Fruit fly (Drosophila melanogaster) whole organism, embryonic: Measurements from ENCODE around the gene SmydA-2.
A peak's percentile ranks its signal among the peaks of the same experiment; 100 is the strongest.

Experiments
- ATbp ChIP-seq: fragments of 200-800 bp; sonication (Bioruptor generic); optimal IDR thresholded peaks from 2 replicates; lab custom pipeline; 2017; ENCODE audit warnings: missing biosample characterization, mild to moderate bottlenecking, missing genetic modification characterization, missing genetic modification reagents
- Ada2b ChIP-seq: fragments of 200-800 bp; sonication (Bioruptor generic); IDR thresholded peaks from 2 replicates; pipeline ENCODE4 v1.3.6; 2022; ENCODE audit warnings: missing biosample characterization, missing genetic modification characterization
- CG10209 ChIP-seq: fragments of 200-800 bp; sonication (Bioruptor generic); optimal IDR thresholded peaks from 3 replicates; lab custom pipeline; 2017; ENCODE audit warnings: missing biosample characterization, mild to moderate bottlenecking, missing genetic modification characterization, missing genetic modification reagents
- CG10366 ChIP-seq: fragments of 200-800 bp; sonication (Bioruptor generic); IDR thresholded peaks from 2 replicates; pipeline ENCODE4 v1.3.6; 2022; ENCODE audit warnings: missing biosample characterization, missing genetic modification characterization
- CG11695 ChIP-seq: fragments of 200-800 bp; sonication (Bioruptor generic); IDR thresholded peaks from 3 replicates; pipeline ENCODE4 v1.3.6; 2022; ENCODE audit warnings: missing biosample characterization, missing genetic modification characterization
- CG12942 ChIP-seq: fragments of 200-800 bp; sonication (Bioruptor generic); optimal IDR thresholded peaks from 3 replicates; lab custom pipeline; 2016; ENCODE audit warnings: missing biosample characterization, missing genetic modification characterization
- CG13296 ChIP-seq: fragments of 200-800 bp; sonication (Bioruptor generic); optimal IDR thresholded peaks from 3 replicates; lab custom pipeline; 2018; ENCODE audit warnings: missing biosample characterization, mild to moderate bottlenecking, missing genetic modification characterization
- CG2116 ChIP-seq: fragments of 200-800 bp; sonication (Bioruptor generic); optimal IDR thresholded peaks from 3 replicates; lab custom pipeline; 2018; ENCODE audit warnings: missing biosample characterization, mild to moderate bottlenecking, missing genetic modification characterization
- CG2889 ChIP-seq: fragments of 200-800 bp; sonication (Bioruptor generic); IDR thresholded peaks from 3 replicates; pipeline ENCODE4 v1.3.6; 2022; ENCODE audit warnings: missing biosample characterization, missing genetic modification characterization
- CG30431 ChIP-seq: fragments of 200-800 bp; sonication (Bioruptor generic); optimal IDR thresholded peaks from 2 replicates; lab custom pipeline; 2017; ENCODE audit warnings: missing biosample characterization, missing genetic modification characterization
- CG34422 ChIP-seq: fragments of 200-800 bp; sonication (Bioruptor generic); IDR thresholded peaks from 3 replicates; pipeline ENCODE4 v1.3.6; 2022; ENCODE audit warnings: missing biosample characterization, missing genetic modification characterization
- CG4360 ChIP-seq: fragments of 200-800 bp; sonication (Bioruptor generic); IDR thresholded peaks from 2 replicates; pipeline ENCODE4 v1.3.6; 2022; ENCODE audit warnings: missing biosample characterization, missing genetic modification characterization
- CG6683 ChIP-seq: fragments of 200-800 bp; sonication (Bioruptor generic); optimal IDR thresholded peaks from 2 replicates; lab custom pipeline; 2017; ENCODE audit warnings: missing biosample characterization, mild to moderate bottlenecking, missing genetic modification characterization, missing genetic modification reagents
- CG7963 ChIP-seq: fragments of 200-800 bp; sonication (Bioruptor generic); IDR thresholded peaks from 3 replicates; pipeline ENCODE4 v1.3.6; 2022; ENCODE audit warnings: missing biosample characterization, missing genetic modification characterization; ENCODE audit not compliant: partially characterized antibody
- CG8089 ChIP-seq: fragments of 200-800 bp; sonication (Bioruptor generic); optimal IDR thresholded peaks from 3 replicates; lab custom pipeline; 2016; ENCODE audit warnings: missing biosample characterization, missing genetic modification characterization
- CG9876 ChIP-seq: fragments of 200-800 bp; sonication (Bioruptor generic); optimal IDR thresholded peaks from 2 replicates; lab custom pipeline; 2016; ENCODE audit warnings: missing biosample characterization, missing genetic modification characterization
- CkIIα-i1 ChIP-seq: fragments of 200-800 bp; sonication (Bioruptor generic); IDR thresholded peaks from 2 replicates; pipeline ENCODE4 v1.3.6; 2022; ENCODE audit warnings: missing biosample characterization, missing genetic modification characterization
- Fer1 ChIP-seq: fragments of 200-800 bp; sonication (Bioruptor generic); optimal IDR thresholded peaks from 2 replicates; lab custom pipeline; 2017; ENCODE audit warnings: missing biosample characterization, mild to moderate bottlenecking, missing genetic modification characterization
- GATAe ChIP-seq: fragments of 200-800 bp; sonication (Bioruptor generic); conservative IDR thresholded peaks from 2 replicates; pipeline ENCODE4 v1.3.6; 2022; ENCODE audit warnings: missing biosample characterization, missing genetic modification characterization
- HLH3B ChIP-seq: fragments of 200-800 bp; sonication (Bioruptor generic); IDR thresholded peaks from 2 replicates; pipeline ENCODE4 v1.3.6; 2022; ENCODE audit warnings: missing biosample characterization, missing genetic modification characterization
- HLH54F ChIP-seq: fragments of 200-800 bp; sonication (Bioruptor generic); optimal IDR thresholded peaks from 3 replicates; lab custom pipeline; 2016; ENCODE audit warnings: missing biosample characterization, missing genetic modification characterization
- Hand ChIP-seq: fragments of 200-800 bp; sonication (Bioruptor generic); optimal IDR thresholded peaks from 2 replicates; lab custom pipeline; 2017; ENCODE audit warnings: mild to moderate bottlenecking, missing biosample characterization, missing genetic modification reagents, missing genetic modification characterization
- Rfx ChIP-seq: fragments of 200-800 bp; sonication (Bioruptor generic); IDR thresholded peaks from 2 replicates; pipeline ENCODE4 v1.3.6; 2022; ENCODE audit warnings: missing biosample characterization, missing genetic modification characterization
- Stat92E ChIP-seq, 3 experiments: fragments of >200 bp in 2 of 3; fragments of 200-800 bp in 1 of 3; sonication (Bioruptor generic) in 1 of 3; optimal IDR thresholded peaks; 2 replicates each; lab custom pipeline; 2017 to 2019; ENCODE audit warnings: missing biosample characterization in 3 of 3, missing genetic modification characterization in 3 of 3, mild to moderate bottlenecking in 1 of 3, moderate library complexity in 1 of 3
- Xrp1 ChIP-seq: fragments of 200-800 bp; sonication (Bioruptor generic); IDR thresholded peaks from 2 replicates; pipeline ENCODE4 v1.3.6; 2022; ENCODE audit warnings: missing biosample characterization, missing genetic modification characterization
- dati ChIP-seq: fragments of 200-800 bp; sonication (Bioruptor generic); IDR thresholded peaks from 2 replicates; pipeline ENCODE4 v1.3.6; 2022; ENCODE audit warnings: missing biosample characterization, missing genetic modification characterization
- eve ChIP-seq, 2 experiments: fragments of >200 bp; optimal IDR thresholded peaks; 2 replicates each; lab custom pipeline; 2017; ENCODE audit warnings: missing biosample characterization in 2 of 2, missing genetic modification characterization in 2 of 2
- gce ChIP-seq: fragments of 200-800 bp; sonication (Bioruptor generic); IDR thresholded peaks from 3 replicates; pipeline ENCODE4 v1.3.6; 2022; ENCODE audit warnings: missing biosample characterization, missing genetic modification characterization
- her ChIP-seq: fragments of 200-800 bp; sonication (Bioruptor generic); optimal IDR thresholded peaks from 2 replicates; lab custom pipeline; 2016; ENCODE audit warnings: missing biosample characterization, missing genetic modification characterization
- jigr1 ChIP-seq: fragments of 200-800 bp; sonication (Bioruptor generic); IDR thresholded peaks from 3 replicates; pipeline ENCODE4 v1.3.6; 2022; ENCODE audit warnings: missing biosample characterization, missing genetic modification characterization
- jumu ChIP-seq: fragments of 200-800 bp; sonication (Bioruptor generic); optimal IDR thresholded peaks from 3 replicates; lab custom pipeline; 2016; ENCODE audit warnings: missing biosample characterization, missing genetic modification characterization
- lmd ChIP-seq: fragments of 200-800 bp; sonication (Bioruptor generic); IDR thresholded peaks from 2 replicates; pipeline ENCODE4 v1.3.6; 2022; ENCODE audit warnings: missing biosample characterization, missing genetic modification characterization
- mirr ChIP-seq: fragments of 200-800 bp; sonication (Bioruptor generic); optimal IDR thresholded peaks from 3 replicates; lab custom pipeline; 2018; ENCODE audit warnings: missing biosample characterization, mild to moderate bottlenecking, missing genetic modification characterization
- mld ChIP-seq: fragments of 200-800 bp; sonication (Bioruptor generic); IDR thresholded peaks from 3 replicates; pipeline ENCODE4 v1.3.6; 2022; ENCODE audit warnings: missing biosample characterization, missing genetic modification characterization; ENCODE audit not compliant: partially characterized antibody
- nerfin-1 ChIP-seq: fragments of 200-800 bp; sonication (Bioruptor generic); optimal IDR thresholded peaks from 3 replicates; lab custom pipeline; 2019; ENCODE audit warnings: missing biosample characterization, mild to moderate bottlenecking, missing genetic modification characterization, moderate library complexity
- nerfin-2 ChIP-seq: fragments of 200-800 bp; sonication (Bioruptor generic); IDR thresholded peaks from 2 replicates; pipeline ENCODE4 v1.3.6; 2022; ENCODE audit warnings: missing biosample characterization, missing genetic modification characterization; ENCODE audit not compliant: partially characterized antibody
- pan ChIP-seq, 4 experiments: fragments of >200 bp in 3 of 4; fragments of 200-800 bp in 1 of 4; sonication (Bioruptor generic) in 1 of 4; optimal IDR thresholded peaks in 3 of 4; IDR thresholded peaks in 1 of 4; 2 replicates each; pipeline versions ENCODE4 v1.3.6 to Lab custom; 2017 to 2022; ENCODE audit warnings: missing biosample characterization in 2 of 4, missing genetic modification characterization in 2 of 4, mixed read lengths in 1 of 4
- pb ChIP-seq: fragments of 200-800 bp; sonication (Bioruptor generic); optimal IDR thresholded peaks from 3 replicates; lab custom pipeline; 2016; ENCODE audit warnings: missing biosample characterization, missing genetic modification characterization
- peb ChIP-seq: fragments of 200-800 bp; sonication (Bioruptor generic); IDR thresholded peaks from 2 replicates; pipeline ENCODE4 v1.3.6; 2022; ENCODE audit warnings: missing biosample characterization, missing genetic modification characterization
- prd ChIP-seq, 3 experiments: fragments of >200 bp in 2 of 3; fragments of 200-800 bp in 1 of 3; sonication (Bioruptor generic) in 1 of 3; optimal IDR thresholded peaks in 2 of 3; IDR thresholded peaks in 1 of 3; 2 replicates in 2 of 3; 3 replicates in 1 of 3; pipeline versions ENCODE4 v1.3.6 to Lab custom; 2017 to 2022; ENCODE audit warnings: missing biosample characterization in 1 of 3, missing genetic modification characterization in 1 of 3
- scrt ChIP-seq: fragments of 200-800 bp; sonication (Bioruptor generic); optimal IDR thresholded peaks from 2 replicates; lab custom pipeline; 2018; ENCODE audit warnings: missing biosample characterization, mild to moderate bottlenecking, missing genetic modification characterization, moderate library complexity
- seq ChIP-seq: fragments of 200-800 bp; sonication (Bioruptor generic); IDR thresholded peaks from 2 replicates; pipeline ENCODE4 v1.3.6; 2022; ENCODE audit warnings: missing biosample characterization, missing genetic modification characterization
- shn ChIP-seq: fragments of 200-800 bp; sonication (Bioruptor generic); optimal IDR thresholded peaks from 3 replicates; lab custom pipeline; 2016; ENCODE audit warnings: missing biosample characterization, missing genetic modification characterization
- sisA ChIP-seq: fragments of 200-800 bp; sonication (Bioruptor generic); IDR thresholded peaks from 2 replicates; pipeline ENCODE4 v1.3.6; 2022; ENCODE audit warnings: missing biosample characterization, missing genetic modification characterization
- stc ChIP-seq: fragments of 200-800 bp; sonication (Bioruptor generic); IDR thresholded peaks from 2 replicates; pipeline ENCODE4 v1.3.6; 2022; ENCODE audit warnings: missing biosample characterization, missing genetic modification characterization
- sug ChIP-seq: fragments of 200-800 bp; optimal IDR thresholded peaks from 2 replicates; lab custom pipeline; 2019; ENCODE audit warnings: missing biosample characterization, mild to moderate bottlenecking, missing genetic modification characterization, moderate library complexity
- tap ChIP-seq: fragments of 200-800 bp; optimal IDR thresholded peaks from 3 replicates; lab custom pipeline; 2019; ENCODE audit warnings: missing biosample characterization, mild to moderate bottlenecking, missing genetic modification characterization, moderate library complexity
- tgo ChIP-seq: fragments of 200-800 bp; sonication (Bioruptor generic); IDR thresholded peaks from 3 replicates; pipeline ENCODE4 v1.3.6; 2022; ENCODE audit warnings: missing biosample characterization, missing genetic modification characterization
- twi ChIP-seq: fragments of 200-800 bp; optimal IDR thresholded peaks from 2 replicates; lab custom pipeline; 2019; ENCODE audit warnings: missing biosample characterization, mild to moderate bottlenecking, missing genetic modification characterization, moderate library complexity
- wor ChIP-seq: fragments of 200-800 bp; sonication (Bioruptor generic); IDR thresholded peaks from 2 replicates; pipeline ENCODE4 v1.3.6; 2022; ENCODE audit warnings: missing biosample characterization, missing genetic modification characterization
- zf30C ChIP-seq: fragments of 200-800 bp; sonication (Bioruptor generic); optimal IDR thresholded peaks from 3 replicates; lab custom pipeline; 2018; ENCODE audit warnings: missing biosample characterization, mild to moderate bottlenecking, missing genetic modification characterization

SmydA-2 gene

DNA sequence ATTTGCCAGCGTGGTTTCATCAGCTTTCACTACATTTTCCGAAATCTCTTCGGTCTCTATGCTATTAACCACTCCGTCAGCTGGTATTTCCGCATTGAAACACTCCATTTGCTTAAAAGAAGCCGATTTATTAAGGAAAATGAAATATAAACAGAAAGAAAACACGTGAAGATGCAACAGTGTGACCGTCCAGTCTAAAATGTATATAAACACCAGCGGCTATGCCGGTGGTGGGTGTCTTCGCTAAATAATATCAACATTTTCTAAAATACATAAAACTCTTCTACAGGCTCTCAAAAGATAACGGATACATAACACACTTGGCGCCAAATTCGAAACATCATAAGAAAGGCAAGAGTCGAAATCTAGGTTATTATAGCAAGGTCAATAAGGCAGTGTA lies 2.6 kb downstream of the SmydA-2 start, which contains the start of gene CG3808 (continued):
- TF ChIP-seq peb (GFP tag; lab: Robert Waterston, UW) (no peak), HLH3B (GFP tag; lab: Robert Waterston, UW) (no peak), prd (optimal IDR thresholded peaks at IDR 0.05; lab: Kevin White, UChicago) (no peak), prd (GFP tag; IDR thresholded peaks at IDR 0.05; lab: Robert Waterston, UW) (no peak), HLH54F (GFP tag; lab: Kevin White, UChicago) (peak; percentile 8), GATAe (GFP tag; lab: Robert Waterston, UW) (no peak), eve (GFP tag; optimal IDR thresholded peaks at IDR 0.05; lab: Kevin White, UChicago) (no peak), nerfin-1 (tag; lab: Kevin White, UChicago) (no peak), Xrp1 (GFP tag; lab: Robert Waterston, UW) (no peak), shn (GFP tag; lab: Kevin White, UChicago) (no peak), Hand (GFP tag; lab: Kevin White, UChicago) (no peak), dati (GFP tag; lab: Robert Waterston, UW) (no peak), CG34422 (GFP tag; lab: Robert Waterston, UW) (peak; percentile 97), Ada2b (GFP tag; lab: Robert Waterston, UW) (no peak), zf30C (GFP tag; lab: Kevin White, UChicago) (no peak), lmd (GFP tag; lab: Robert Waterston, UW) (no peak), her (GFP tag; lab: Kevin White, UChicago) (peak; percentile 22), CG8089 (no peak), CkIIα-i1 (no peak), seq (GFP tag; lab: Robert Waterston, UW) (no peak), sisA (GFP tag; lab: Robert Waterston, UW) (no peak), CG11695 (GFP tag; lab: Robert Waterston, UW) (no peak), CG10209 (GFP tag; lab: Kevin White, UChicago) (no peak), nerfin-2 (GFP tag; lab: Robert Waterston, UW) (no peak), CG2116 (GFP tag; lab: Kevin White, UChicago) (peak; percentile 28), Rfx (GFP tag; lab: Robert Waterston, UW) (peak; percentile 34; the same call in 1 of the 2 replicates), CG10366 (GFP tag; lab: Robert Waterston, UW) (no peak), CG2889 (GFP tag; lab: Robert Waterston, UW) (no peak), Stat92E (GFP tag; optimal IDR thresholded peaks at IDR 0.05; lab: Kevin White, UChicago) (peak in 1 of 3 experiments; percentile 59), CG30431 (GFP tag; lab: Kevin White, UChicago) (no peak), ATbp (GFP tag; lab: Kevin White, UChicago) (no peak), CG4360 (GFP tag; lab: Robert Waterston, UW) (no peak), Fer1 (GFP tag; lab: Kevin White, UChicago) (peak; percentile 40), CG12942 (GFP tag; lab: Kevin White, UChicago) (no peak), tgo (GFP tag; lab: Robert Waterston, UW) (peak; percentile 21; the same call in 1 of the 3 replicates), sug (tag; lab: Kevin White, UChicago) (peak; percentile 59), gce (GFP tag; lab: Robert Waterston, UW) (no peak), stc (no peak), mirr (no peak), CG6683 (GFP tag; lab: Kevin White, UChicago) (peak; percentile 7), jigr1 (GFP tag; lab: Robert Waterston, UW) (no peak), CG7963 (GFP tag; lab: Robert Waterston, UW) (no peak), CG13296 (no peak), pan (optimal IDR thresholded peaks at IDR 0.05; lab: Kevin White, UChicago) (no peak), pan (GFP tag; optimal IDR thresholded peaks at IDR 0.05 in 1 of 2, IDR thresholded peaks at IDR 0.05 in 1 of 2) (no peak), pb (GFP tag; lab: Kevin White, UChicago) (no peak), mld (GFP tag; lab: Robert Waterston, UW) (no peak), CG9876 (no peak), tap (tag; lab: Kevin White, UChicago) (no peak), wor (no peak), twi (tag; lab: Kevin White, UChicago) (peak; percentile 9), scrt (peak; percentile 84), jumu (GFP tag; lab: Kevin White, UChicago) (peak; percentile 67)
